Fruit fly (Drosophila melanogaster) whole organism, embryonic: ENCODE data around the gene CG3513.

Experiments used
- Atf6 ChIP-seq: fragments of 200-800 bp; sonication (Bioruptor generic); IDR thresholded peaks from 2 replicates; pipeline ENCODE4 v1.3.6; 2022; ENCODE audit warnings: missing biosample characterization, missing genetic modification characterization
- CG11247 ChIP-seq: fragments of 200-800 bp; sonication (Bioruptor generic); IDR thresholded peaks from 2 replicates; pipeline ENCODE4 v1.3.6; 2022; ENCODE audit warnings: missing biosample characterization, missing genetic modification characterization
- CG13624 ChIP-seq: fragments of 200-800 bp; sonication (Bioruptor generic); optimal IDR thresholded peaks from 2 replicates; lab custom pipeline; 2016; ENCODE audit warnings: missing biosample characterization, missing genetic modification characterization
- Dll ChIP-seq: fragments of 200-800 bp; sonication (Bioruptor generic); IDR thresholded peaks from 4 replicates; pipeline ENCODE4 v1.3.6; 2022; ENCODE audit warnings: missing biosample characterization, missing genetic modification characterization; ENCODE audit not compliant: partially characterized antibody
- ERR ChIP-seq: fragments of 200-800 bp; sonication (Bioruptor generic); optimal IDR thresholded peaks from 2 replicates; lab custom pipeline; 2016; ENCODE audit warnings: missing biosample characterization, missing genetic modification characterization
- ac ChIP-seq: fragments of 200-800 bp; sonication (Bioruptor generic); optimal IDR thresholded peaks from 3 replicates; lab custom pipeline; 2017; ENCODE audit warnings: missing biosample characterization, mild to moderate bottlenecking, missing genetic modification characterization
- gsb-n ChIP-seq: fragments of 200-800 bp; sonication (Bioruptor generic); optimal IDR thresholded peaks from 3 replicates; lab custom pipeline; 2018; ENCODE audit warnings: missing biosample characterization, mild to moderate bottlenecking, missing genetic modification characterization
- lola ChIP-seq, 3 experiments: fragments of >200 bp in 2 of 3; fragments of 200-800 bp in 1 of 3; sonication (Bioruptor generic) in 1 of 3; optimal IDR thresholded peaks; 2 replicates each; lab custom pipeline; 2017 to 2019; ENCODE audit warnings: missing biosample characterization in 3 of 3, missing genetic modification characterization in 3 of 3, mild to moderate bottlenecking in 1 of 3, moderate library complexity in 1 of 3
- luna ChIP-seq: fragments of 200-800 bp; sonication (Bioruptor generic); optimal IDR thresholded peaks from 2 replicates; lab custom pipeline; 2016; ENCODE audit warnings: missing biosample characterization, missing genetic modification characterization
- mirr ChIP-seq: fragments of 200-800 bp; sonication (Bioruptor generic); optimal IDR thresholded peaks from 3 replicates; lab custom pipeline; 2018; ENCODE audit warnings: missing biosample characterization, mild to moderate bottlenecking, missing genetic modification characterization
- z ChIP-seq: fragments of 200-800 bp; sonication (Bioruptor generic); IDR thresholded peaks from 3 replicates; pipeline ENCODE4 v1.3.6; 2022; ENCODE audit warnings: missing biosample characterization, missing genetic modification characterization

dm6 chr2L:3662307-3662795 lies 30.6 kb downstream of the CG3513 start, which contains the start of gene Drgx:
- TF ChIP-seq ERR (GFP tag; lab: Kevin White, UChicago) (no peak), CG11247 (GFP tag; lab: Robert Waterston, UW) (no peak), ac (GFP tag; lab: Kevin White, UChicago) (no peak), mirr (no peak), luna (GFP tag; lab: Kevin White, UChicago) (no peak), z (GFP tag; lab: Robert Waterston, UW) (no peak), lola (GFP tag; optimal IDR thresholded peaks at IDR 0.05; lab: Kevin White, UChicago) (no peak), Dll (GFP tag; lab: Robert Waterston, UW) (0 out of 4 replicates have a peak, but pooled peaks have one; percentile 20), CG13624 (no peak), Atf6 (no peak), gsb-n (no peak)
